Fruit fly (Drosophila melanogaster) ovary, adult (tissue): ENCODE data around the gene CG42591.
A peak's percentile ranks its signal among the peaks of the same experiment; 100 is the strongest.

Source experiments
- CG17801 ChIP-seq: fragments of 200-800 bp; optimal IDR thresholded peaks from 2 replicates; lab custom pipeline; 2019; ENCODE audit warnings: missing biosample characterization, mild to moderate bottlenecking, missing genetic modification characterization, moderate library complexity; ENCODE audit not compliant: partially characterized antibody

CG42591 gene

dm6 chr3L:8027666-8028314 lies 42.0 kb downstream of the CG42591 start:
- TF ChIP-seq CG17801 (GFP tag; lab: Kevin White, UChicago): no peak

- no peak for TF ChIP-seq CG17801 (GFP tag; lab: Kevin White, UChicago)
Measured at dm6 chr3L:8027212-8027611, 42.5 kb downstream of the CG42591 start.

- TF ChIP-seq CG17801 (GFP tag; lab: Kevin White, UChicago): peak; percentile 84
Measured at dm6 chr3L:8024278-8025140, 45.3 kb downstream of the CG42591 start.
